Worm (Caenorhabditis elegans) whole organism, L1 larva: ENCODE data around the gene T19H5.6.

Experiments
- C34B4.2 ChIP-seq: sonication (generic microtip); optimal IDR thresholded peaks from 2 replicates; lab custom pipeline; 2017; ENCODE audit warnings: mild to moderate bottlenecking, missing genetic modification characterization, missing compliant biosample characterization
- aly-2 ChIP-seq: fragments of 150-350 bp; optimal IDR thresholded peaks from 2 replicates; lab custom pipeline; 2014; ENCODE audit warnings: missing biosample characterization, missing genetic modification characterization
- ama-1 ChIP-seq: fragments of 150-350 bp; optimal IDR thresholded peaks from 2 replicates; lab custom pipeline; 2014
- blmp-1 ChIP-seq: fragments of 150-350 bp; optimal IDR thresholded peaks from 2 replicates; lab custom pipeline; 2014; ENCODE audit warnings: missing biosample characterization, missing genetic modification characterization
- ceh-82 ChIP-seq, 3 experiments: fragments of 150-350 bp in 1 of 3; sonication (generic microtip) in 2 of 3; optimal IDR thresholded peaks; 2 replicates each; lab custom pipeline; 2014 to 2017; ENCODE audit warnings: missing biosample characterization in 3 of 3, missing genetic modification characterization in 3 of 3
- ceh-90 ChIP-seq: sonication (generic microtip); optimal IDR thresholded peaks from 2 replicates; lab custom pipeline; 2016; ENCODE audit warnings: missing genetic modification characterization, missing compliant biosample characterization
- dpl-1 ChIP-seq, 3 experiments: fragments of 150-350 bp in 2 of 3; sonication (generic microtip) in 1 of 3; optimal IDR thresholded peaks; 2 replicates each; lab custom pipeline; 2014 to 2017; ENCODE audit warnings: missing biosample characterization in 3 of 3, missing genetic modification characterization in 3 of 3, missing genetic modification reagents in 3 of 3
- efl-1 ChIP-seq, 4 experiments: fragments of 150-350 bp; optimal IDR thresholded peaks in 3 of 4; peaks in 1 of 4; 1 replicate in 1 of 4; 2 replicates in 3 of 4; lab custom pipeline; 2014; ENCODE audit warnings: missing biosample characterization in 2 of 4, missing genetic modification characterization in 2 of 4, missing genetic modification reagents in 2 of 4
- egl-27 ChIP-seq, 2 experiments: fragments of 150-350 bp in 1 of 2; sonication (generic microtip); optimal IDR thresholded peaks; 3 replicates each; lab custom pipeline; 2017 to 2018; ENCODE audit warnings: missing biosample characterization in 2 of 2, missing genetic modification characterization in 2 of 2, missing genetic modification reagents in 2 of 2
- elt-2 ChIP-seq: sonication (generic microtip); optimal IDR thresholded peaks from 2 replicates; lab custom pipeline; 2016; ENCODE audit warnings: missing genetic modification characterization, mild to moderate bottlenecking, inconsistent platforms, missing compliant biosample characterization, missing genetic modification reagents
- ets-5 ChIP-seq: fragments of 200-800 bp; sonication (Bioruptor generic); IDR thresholded peaks from 2 replicates; pipeline ENCODE4 v1.3.6; 2022; ENCODE audit warnings: missing genetic modification characterization, missing compliant biosample characterization
- fos-1 ChIP-seq: fragments of 150-350 bp; optimal IDR thresholded peaks from 2 replicates; lab custom pipeline; 2014; ENCODE audit warnings: missing biosample characterization, missing genetic modification characterization
- grh-1 ChIP-seq: fragments of 200-800 bp; sonication (Bioruptor generic); IDR thresholded peaks from 2 replicates; pipeline ENCODE4 v1.3.6; 2022; ENCODE audit warnings: missing genetic modification reagents, missing genetic modification characterization, missing compliant biosample characterization
- hlh-17 ChIP-seq: fragments of 200-800 bp; sonication (Bioruptor generic); optimal IDR thresholded peaks from 2 replicates; lab custom pipeline; 2018; ENCODE audit warnings: missing genetic modification characterization, mild to moderate bottlenecking, missing compliant biosample characterization, moderate library complexity, borderline replicate concordance
- isw-1 ChIP-seq: fragments of 200-800 bp; sonication (Bioruptor generic); IDR thresholded peaks from 2 replicates; pipeline ENCODE4 v1.3.6; 2022; ENCODE audit warnings: missing genetic modification characterization, missing compliant biosample characterization
- lin-14 ChIP-seq: fragments of 200-800 bp; sonication (Bioruptor generic); optimal IDR thresholded peaks from 2 replicates; lab custom pipeline; 2018; ENCODE audit warnings: mild to moderate bottlenecking, missing genetic modification characterization, moderate library complexity, missing compliant biosample characterization
- lin-39 ChIP-seq: fragments of 150-350 bp; optimal IDR thresholded peaks from 2 replicates; lab custom pipeline; 2014; ENCODE audit warnings: missing biosample characterization, missing genetic modification reagents, missing genetic modification characterization
- lsy-2 ChIP-seq, 2 experiments: fragments of 150-350 bp; optimal IDR thresholded peaks; 2 replicates each; lab custom pipeline; 2014; ENCODE audit warnings: missing biosample characterization in 2 of 2, missing genetic modification characterization in 2 of 2
- mdl-1 ChIP-seq, 2 experiments: fragments of 150-350 bp; optimal IDR thresholded peaks; 2 replicates each; lab custom pipeline; 2014 to 2017; ENCODE audit warnings: missing biosample characterization in 2 of 2, missing genetic modification characterization in 2 of 2, inconsistent platforms in 1 of 2
- nhr-11 ChIP-seq: fragments of 150-350 bp; optimal IDR thresholded peaks from 2 replicates; lab custom pipeline; 2014; ENCODE audit warnings: missing biosample characterization, missing genetic modification characterization
- nhr-19 ChIP-seq: fragments of 200-800 bp; sonication (Bioruptor generic); conservative IDR thresholded peaks from 2 replicates; pipeline ENCODE4 v1.3.6; 2022; ENCODE audit warnings: missing genetic modification characterization, missing compliant biosample characterization
- nhr-20 ChIP-seq: sonication (generic microtip); optimal IDR thresholded peaks from 2 replicates; lab custom pipeline; 2016; ENCODE audit warnings: mild to moderate bottlenecking, missing genetic modification characterization, missing compliant biosample characterization
- nhr-28 ChIP-seq: fragments of 150-350 bp; optimal IDR thresholded peaks from 2 replicates; lab custom pipeline; 2014; ENCODE audit warnings: missing biosample characterization, missing genetic modification characterization
- nhr-71 ChIP-seq: sonication (generic microtip); optimal IDR thresholded peaks from 2 replicates; lab custom pipeline; 2016; ENCODE audit warnings: mild to moderate bottlenecking, missing genetic modification characterization, moderate library complexity, missing compliant biosample characterization
- nhr-76 ChIP-seq: sonication (generic microtip); optimal IDR thresholded peaks from 2 replicates; lab custom pipeline; 2017; ENCODE audit warnings: missing biosample characterization, missing genetic modification characterization
- nhr-77 ChIP-seq: fragments of 150-350 bp; optimal IDR thresholded peaks from 2 replicates; lab custom pipeline; 2014; ENCODE audit warnings: missing biosample characterization, missing genetic modification characterization
- nhr-84 ChIP-seq: sonication (generic microtip); optimal IDR thresholded peaks from 2 replicates; lab custom pipeline; 2017; ENCODE audit warnings: missing biosample characterization, missing genetic modification characterization
- nhr-85 ChIP-seq: sonication (generic microtip); peaks from one replicate; lab custom pipeline; 2016; ENCODE audit warnings: missing genetic modification characterization, inconsistent platforms, missing compliant biosample characterization
- nhr-90 ChIP-seq: sonication (generic microtip); optimal IDR thresholded peaks from 2 replicates; lab custom pipeline; 2016; ENCODE audit warnings: mild to moderate bottlenecking, missing genetic modification characterization, missing compliant biosample characterization; ENCODE audit not compliant: poor library complexity
- pax-3 ChIP-seq: fragments of 200-800 bp; sonication (Bioruptor generic); optimal IDR thresholded peaks from 2 replicates; lab custom pipeline; 2018; ENCODE audit warnings: mild to moderate bottlenecking, missing genetic modification characterization, moderate library complexity, missing compliant biosample characterization
- pqm-1 ChIP-seq: sonication (generic microtip); optimal IDR thresholded peaks from 3 replicates; lab custom pipeline; 2017; ENCODE audit warnings: missing biosample characterization, missing genetic modification characterization
- rnt-1 ChIP-seq: sonication (generic microtip); optimal IDR thresholded peaks from 2 replicates; lab custom pipeline; 2016; ENCODE audit warnings: mild to moderate bottlenecking, missing genetic modification characterization, moderate library complexity, missing compliant biosample characterization
- skn-1 ChIP-seq: fragments of 150-350 bp; optimal IDR thresholded peaks from 2 replicates; lab custom pipeline; 2014; ENCODE audit warnings: missing biosample characterization, missing genetic modification characterization
- snu-23 ChIP-seq: sonication (generic microtip); optimal IDR thresholded peaks from 2 replicates; lab custom pipeline; 2016; ENCODE audit warnings: missing genetic modification characterization, missing compliant biosample characterization
- sox-4 ChIP-seq: sonication (generic microtip); optimal IDR thresholded peaks from 2 replicates; lab custom pipeline; 2016; ENCODE audit warnings: missing genetic modification characterization, missing compliant biosample characterization
- sptf-1 ChIP-seq: fragments of 150-350 bp; optimal IDR thresholded peaks from 2 replicates; lab custom pipeline; 2014; ENCODE audit warnings: missing biosample characterization, missing genetic modification characterization
- swsn-7 ChIP-seq: sonication (generic microtip); optimal IDR thresholded peaks from 2 replicates; lab custom pipeline; 2016; ENCODE audit warnings: missing genetic modification characterization, missing compliant biosample characterization
- tbx-2 ChIP-seq: sonication (generic microtip); optimal IDR thresholded peaks from 2 replicates; lab custom pipeline; 2016; ENCODE audit warnings: missing genetic modification characterization, missing compliant biosample characterization
- unc-86 ChIP-seq: sonication (generic microtip); optimal IDR thresholded peaks from 2 replicates; lab custom pipeline; 2016; ENCODE audit warnings: missing genetic modification characterization, missing compliant biosample characterization

Gene T19H5.6

DNA sequence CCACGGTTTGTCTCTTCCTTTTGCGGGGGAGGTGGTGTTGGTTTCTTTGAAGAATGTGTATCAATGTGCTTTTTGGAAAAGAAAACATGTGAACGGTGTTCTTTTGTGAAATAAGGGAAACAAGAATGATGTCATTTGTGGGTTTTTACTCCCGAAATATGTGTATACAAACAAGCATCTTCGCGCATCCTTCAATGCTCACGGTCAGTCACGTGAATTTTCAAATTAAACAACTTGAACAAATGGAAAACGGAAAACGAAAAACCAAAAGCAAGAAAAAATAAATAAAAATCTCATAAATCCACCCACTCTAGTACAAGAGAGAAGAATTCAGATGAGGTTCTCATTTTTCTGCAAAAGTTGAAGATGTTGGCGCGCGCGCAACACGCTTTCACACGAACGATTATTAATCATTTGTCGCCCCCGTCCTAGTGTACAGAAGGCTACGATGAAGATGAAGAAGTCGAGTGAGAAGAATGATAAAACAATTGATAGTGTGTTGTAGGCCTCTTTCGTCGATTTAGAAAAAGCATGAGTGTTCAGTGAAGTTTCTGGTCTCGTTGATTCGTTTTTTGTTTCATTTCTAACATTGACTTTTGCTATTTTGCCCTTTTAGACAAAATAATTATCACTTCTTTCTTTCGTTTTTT, 15.2 kb upstream of the T19H5.6 start:
- TF ChIP-seq nhr-28 (tag; lab: Kevin White, UChicago) (no peak), tbx-2 (tag; lab: Kevin White, UChicago) (peak; percentile 22), sox-4 (tag; lab: Kevin White, UChicago) (no peak), nhr-71 (tag; lab: Kevin White, UChicago) (peak; percentile 12), ets-5 (GFP tag; lab: Robert Waterston, UW) (no peak), lin-14 (GFP tag; lab: Kevin White, UChicago) (peak; percentile 59), nhr-84 (tag; lab: Kevin White, UChicago) (no peak), blmp-1 (peak; percentile 45)

ce11 chrII:9483342-9483741, 13.3 kb upstream of the T19H5.6 start:
- no peak for TF ChIP-seq sox-4 (tag; lab: Kevin White, UChicago)
- TF ChIP-seq efl-1 (optimal IDR thresholded peaks at IDR 0.05; lab: Kevin White, UChicago): no peak
- TF ChIP-seq efl-1 (GFP tag; optimal IDR thresholded peaks at IDR 0.05 in 1 of 2; lab: Kevin White, UChicago): peak in 1 of 2 experiments; percentile 33
- no peak for TF ChIP-seq pqm-1 (tag; lab: Kevin White, UChicago)
- peak; percentile 41 for TF ChIP-seq elt-2 (tag; lab: Kevin White, UChicago)

DNA sequence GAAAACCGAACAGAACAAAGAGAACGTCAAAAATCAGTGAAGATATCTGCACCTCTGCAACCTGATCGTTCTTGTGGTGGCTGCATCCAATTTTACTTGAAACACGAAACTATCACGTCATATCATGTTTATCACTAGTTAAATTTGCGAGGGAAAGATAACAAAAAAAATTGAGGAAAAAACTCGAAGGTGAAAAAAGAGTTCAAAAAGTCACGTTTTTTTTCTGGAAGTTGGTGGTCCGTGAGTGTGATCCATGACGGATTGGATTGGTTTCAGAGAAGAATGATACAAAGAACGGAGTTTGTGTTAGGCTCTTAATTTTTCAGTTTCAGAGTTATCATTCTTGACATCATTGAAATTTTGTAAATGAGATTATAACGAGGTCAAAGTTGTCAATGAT, 12.5 kb upstream of the T19H5.6 start:
- TF ChIP-seq fos-1 (tag; lab: Kevin White, UChicago) (no peak), snu-23 (GFP tag; lab: Kevin White, UChicago) (no peak), nhr-85 (no peak), nhr-11 (tag; lab: Kevin White, UChicago) (no peak), rnt-1 (tag; lab: Kevin White, UChicago) (no peak), mdl-1 (tag; optimal IDR thresholded peaks at IDR 0.05; lab: Kevin White, UChicago) (no peak), pqm-1 (tag; lab: Kevin White, UChicago) (no peak), hlh-17 (no peak), tbx-2 (tag; lab: Kevin White, UChicago) (no peak), pax-3 (tag; lab: Kevin White, UChicago) (no peak), lin-39 (tag; lab: Kevin White, UChicago) (no peak), dpl-1 (GFP tag; optimal IDR thresholded peaks at IDR 0.05; lab: Kevin White, UChicago) (no peak), swsn-7 (tag; lab: Kevin White, UChicago) (no peak), aly-2 (no peak), unc-86 (tag; lab: Kevin White, UChicago) (no peak), nhr-19 (no peak), skn-1 (tag; lab: Kevin White, UChicago) (no peak)
- TF ChIP-seq, all 84 proteins: peak for 0

- TF ChIP-seq tbx-2 (tag; lab: Kevin White, UChicago) (peak; percentile 75), lin-14 (GFP tag; lab: Kevin White, UChicago) (peak; percentile 60), egl-27 (tag; optimal IDR thresholded peaks at IDR 0.05; lab: Kevin White, UChicago) (peak in 1 of 2 experiments; percentile 30), nhr-19 (peak; percentile 28; the same call in 1 of the 2 replicates), sptf-1 (no peak), lin-39 (tag; lab: Kevin White, UChicago) (no peak), swsn-7 (tag; lab: Kevin White, UChicago) (no peak), ceh-82 (tag; optimal IDR thresholded peaks at IDR 0.05; lab: Kevin White, UChicago) (no peak), nhr-77 (tag; lab: Kevin White, UChicago) (peak; percentile 66), efl-1 (optimal IDR thresholded peaks at IDR 0.05; lab: Kevin White, UChicago) (peak in 1 of 2 experiments; percentile 18), efl-1 (GFP tag; optimal IDR thresholded peaks at IDR 0.05 in 1 of 2; lab: Kevin White, UChicago) (no peak), ama-1 (lab: Kevin White, UChicago) (no peak), grh-1 (GFP tag; lab: Robert Waterston, UW) (no peak), nhr-76 (tag; lab: Kevin White, UChicago) (no peak), ceh-90 (tag; lab: Kevin White, UChicago) (no peak), nhr-71 (tag; lab: Kevin White, UChicago) (peak; percentile 72), C34B4.2 (tag; lab: Kevin White, UChicago) (no peak), nhr-90 (tag; lab: Kevin White, UChicago) (no peak), nhr-11 (tag; lab: Kevin White, UChicago) (no peak), isw-1 (GFP tag; lab: Robert Waterston, UW) (no peak), blmp-1 (no peak), lsy-2 (tag; optimal IDR thresholded peaks at IDR 0.05; lab: Kevin White, UChicago) (peak in 1 of 2 experiments; percentile 40), nhr-20 (tag; lab: Kevin White, UChicago) (peak; percentile 42), mdl-1 (tag; optimal IDR thresholded peaks at IDR 0.05; lab: Kevin White, UChicago) (peak in 1 of 2 experiments; percentile 14), dpl-1 (GFP tag; optimal IDR thresholded peaks at IDR 0.05; lab: Kevin White, UChicago) (peak in 1 of 3 experiments; percentile 2)
Observed at ce11 chrII:9481427-9481826, 11.4 kb upstream of the T19H5.6 start.
